Worm (Caenorhabditis elegans) whole organism, L2 larva: ENCODE results near the gene srh-19.

Source experiments
- C34F6.9 ChIP-seq: fragments of 150-350 bp; optimal IDR thresholded peaks from 2 replicates; lab custom pipeline; 2014; ENCODE audit warnings: missing biosample characterization, missing genetic modification characterization
- F13H6.1 ChIP-seq: sonication (generic microtip); optimal IDR thresholded peaks from 2 replicates; lab custom pipeline; 2016; ENCODE audit warnings: missing genetic modification characterization, missing compliant biosample characterization
- R02D3.7 ChIP-seq: fragments of 150-350 bp; optimal IDR thresholded peaks from 2 replicates; lab custom pipeline; 2014; ENCODE audit warnings: missing biosample characterization, missing genetic modification characterization
- Y55F3AM.14 ChIP-seq: fragments of 200-800 bp; sonication (Bioruptor generic); optimal IDR thresholded peaks from 2 replicates; lab custom pipeline; 2018; ENCODE audit warnings: mild to moderate bottlenecking, missing genetic modification characterization, missing compliant biosample characterization
- ZK546.5 ChIP-seq: sonication (generic microtip); optimal IDR thresholded peaks from 2 replicates; lab custom pipeline; 2017; ENCODE audit warnings: missing biosample characterization, missing genetic modification characterization
- alr-1 ChIP-seq: fragments of 150-350 bp; optimal IDR thresholded peaks from 2 replicates; lab custom pipeline; 2014; ENCODE audit warnings: missing biosample characterization, missing genetic modification characterization
- aly-2 ChIP-seq: fragments of 150-350 bp; optimal IDR thresholded peaks from 2 replicates; lab custom pipeline; 2014; ENCODE audit warnings: missing biosample characterization, missing genetic modification characterization
- ama-1 ChIP-seq: fragments of 150-350 bp; optimal IDR thresholded peaks from 2 replicates; lab custom pipeline; 2018; ENCODE audit warnings: inconsistent platforms
- blmp-1 ChIP-seq: sonication (generic microtip); optimal IDR thresholded peaks from 2 replicates; lab custom pipeline; 2017; ENCODE audit warnings: missing genetic modification characterization, mild to moderate bottlenecking, missing compliant biosample characterization, antibody characterized with exemption, moderate library complexity; ENCODE audit not compliant: insufficient read depth
- ceh-16 ChIP-seq: fragments of 150-350 bp; optimal IDR thresholded peaks from 2 replicates; lab custom pipeline; 2014; ENCODE audit warnings: missing biosample characterization, missing genetic modification characterization
- ceh-82 ChIP-seq: fragments of 150-350 bp; optimal IDR thresholded peaks from 2 replicates; lab custom pipeline; 2014; ENCODE audit warnings: missing biosample characterization, missing genetic modification characterization
- crh-2 ChIP-seq: sonication (generic microtip); optimal IDR thresholded peaks from 2 replicates; lab custom pipeline; 2017; ENCODE audit warnings: missing biosample characterization, missing genetic modification characterization
- dmd-4 ChIP-seq: sonication (generic microtip); optimal IDR thresholded peaks from 2 replicates; lab custom pipeline; 2017; ENCODE audit warnings: missing biosample characterization, missing genetic modification characterization
- egl-27 ChIP-seq: sonication (generic microtip); optimal IDR thresholded peaks from 3 replicates; lab custom pipeline; 2017; ENCODE audit warnings: missing biosample characterization, missing genetic modification reagents, missing genetic modification characterization
- elt-1 ChIP-seq: fragments of 150-350 bp; optimal IDR thresholded peaks from 2 replicates; lab custom pipeline; 2014; ENCODE audit warnings: missing biosample characterization, missing genetic modification characterization
- elt-3 ChIP-seq: sonication (generic microtip); optimal IDR thresholded peaks from 2 replicates; lab custom pipeline; 2017; ENCODE audit warnings: missing biosample characterization, missing genetic modification characterization
- fos-1 ChIP-seq: fragments of 150-350 bp; optimal IDR thresholded peaks from 2 replicates; lab custom pipeline; 2014; ENCODE audit warnings: missing biosample characterization, missing genetic modification characterization
- gmeb-1 ChIP-seq: fragments of 150-350 bp; optimal IDR thresholded peaks from 2 replicates; lab custom pipeline; 2014; ENCODE audit warnings: missing biosample characterization, missing genetic modification characterization
- lin-11 ChIP-seq: fragments of 150-350 bp; sonication (generic microtip); optimal IDR thresholded peaks from 2 replicates; lab custom pipeline; 2014; ENCODE audit warnings: missing biosample characterization, missing genetic modification characterization, inconsistent platforms, mixed read lengths
- lin-13 ChIP-seq: fragments of 150-350 bp; optimal IDR thresholded peaks from 2 replicates; lab custom pipeline; 2014; ENCODE audit warnings: missing biosample characterization, missing genetic modification reagents, missing genetic modification characterization
- lin-39 ChIP-seq: fragments of 150-350 bp; optimal IDR thresholded peaks from 2 replicates; lab custom pipeline; 2014; ENCODE audit warnings: missing biosample characterization, missing genetic modification reagents, missing genetic modification characterization
- lsy-2 ChIP-seq, 2 experiments: fragments of 150-350 bp in 1 of 2; sonication (generic microtip) in 1 of 2; optimal IDR thresholded peaks; 2 replicates each; lab custom pipeline; 2014 to 2017; ENCODE audit warnings: missing biosample characterization in 2 of 2, missing genetic modification characterization in 2 of 2
- mab-5 ChIP-seq: fragments of 150-350 bp; optimal IDR thresholded peaks from 2 replicates; lab custom pipeline; 2014; ENCODE audit warnings: missing biosample characterization, missing genetic modification characterization
- mbf-1 ChIP-seq: sonication (generic microtip); optimal IDR thresholded peaks from 2 replicates; lab custom pipeline; 2017; ENCODE audit warnings: missing biosample characterization, missing genetic modification characterization
- mdl-1 ChIP-seq, 2 experiments: fragments of 150-350 bp in 1 of 2; sonication (generic microtip) in 1 of 2; optimal IDR thresholded peaks; 2 replicates each; lab custom pipeline; 2017; ENCODE audit warnings: missing biosample characterization in 2 of 2, missing genetic modification characterization in 2 of 2
- nhr-10 ChIP-seq: sonication (generic microtip); optimal IDR thresholded peaks from 2 replicates; lab custom pipeline; 2017; ENCODE audit warnings: missing biosample characterization, missing genetic modification characterization
- nhr-11 ChIP-seq: fragments of 150-350 bp; optimal IDR thresholded peaks from 2 replicates; lab custom pipeline; 2014; ENCODE audit warnings: missing biosample characterization, missing genetic modification characterization
- nhr-12 ChIP-seq: fragments of 150-350 bp; optimal IDR thresholded peaks from 2 replicates; lab custom pipeline; 2014; ENCODE audit warnings: missing biosample characterization, missing genetic modification characterization
- nhr-129 ChIP-seq: fragments of 150-350 bp; optimal IDR thresholded peaks from 2 replicates; lab custom pipeline; 2014; ENCODE audit warnings: missing biosample characterization, missing genetic modification characterization
- nhr-21 ChIP-seq: fragments of 150-350 bp; optimal IDR thresholded peaks from 2 replicates; lab custom pipeline; 2014; ENCODE audit warnings: missing biosample characterization, missing genetic modification characterization
- nhr-23 ChIP-seq: fragments of 150-350 bp; optimal IDR thresholded peaks from 2 replicates; lab custom pipeline; 2014; ENCODE audit warnings: missing biosample characterization, missing genetic modification reagents, missing genetic modification characterization
- nhr-237 ChIP-seq: fragments of 150-350 bp; optimal IDR thresholded peaks from 2 replicates; lab custom pipeline; 2014; ENCODE audit warnings: missing biosample characterization, missing genetic modification characterization
- nhr-25 ChIP-seq: fragments of 150-350 bp; sonication (generic microtip); optimal IDR thresholded peaks from 3 replicates; lab custom pipeline; 2014; ENCODE audit warnings: missing biosample characterization, missing genetic modification characterization
- nhr-6 ChIP-seq: fragments of 150-350 bp; optimal IDR thresholded peaks from 2 replicates; lab custom pipeline; 2014; ENCODE audit warnings: missing biosample characterization, missing genetic modification characterization
- nhr-77 ChIP-seq: fragments of 150-350 bp; optimal IDR thresholded peaks from 2 replicates; lab custom pipeline; 2014; ENCODE audit warnings: missing biosample characterization, missing genetic modification characterization
- peb-1 ChIP-seq: fragments of 150-350 bp; optimal IDR thresholded peaks from 2 replicates; lab custom pipeline; 2014; ENCODE audit warnings: missing biosample characterization, missing genetic modification characterization
- sem-4 ChIP-seq: fragments of 150-350 bp; optimal IDR thresholded peaks from 2 replicates; lab custom pipeline; 2014; ENCODE audit warnings: missing biosample characterization, missing genetic modification reagents, missing genetic modification characterization
- skn-1 ChIP-seq: sonication (generic microtip); optimal IDR thresholded peaks from 2 replicates; lab custom pipeline; 2017; ENCODE audit warnings: missing biosample characterization, missing genetic modification characterization
- sma-3 ChIP-seq: sonication (generic microtip); optimal IDR thresholded peaks from 2 replicates; lab custom pipeline; 2016; ENCODE audit warnings: missing genetic modification reagents, missing genetic modification characterization, missing compliant biosample characterization
- sma-9 ChIP-seq, 2 experiments: fragments of 150-350 bp in 1 of 2; sonication (generic microtip) in 1 of 2; optimal IDR thresholded peaks; 2 replicates each; lab custom pipeline; 2014 to 2016; ENCODE audit warnings: missing genetic modification characterization in 2 of 2, mild to moderate bottlenecking in 1 of 2, missing biosample characterization in 1 of 2, missing compliant biosample characterization in 1 of 2, missing genetic modification reagents in 1 of 2, moderate library complexity in 1 of 2
- snpc-4 ChIP-seq: fragments of 150-350 bp; optimal IDR thresholded peaks from 2 replicates; lab custom pipeline; 2014; ENCODE audit warnings: missing biosample characterization, missing genetic modification characterization
- unc-39 ChIP-seq: fragments of 150-350 bp; optimal IDR thresholded peaks from 2 replicates; lab custom pipeline; 2014; ENCODE audit warnings: missing biosample characterization, missing genetic modification characterization
- unc-55 ChIP-seq: fragments of 150-350 bp; sonication (generic microtip); optimal IDR thresholded peaks from 3 replicates; lab custom pipeline; 2014; ENCODE audit warnings: missing biosample characterization, missing genetic modification reagents, missing genetic modification characterization
- unc-62 ChIP-seq: fragments of 150-350 bp; optimal IDR thresholded peaks from 2 replicates; lab custom pipeline; 2014; ENCODE audit warnings: missing biosample characterization, missing genetic modification reagents, missing genetic modification characterization
- zag-1 ChIP-seq: fragments of 150-350 bp; optimal IDR thresholded peaks from 2 replicates; lab custom pipeline; 2014; ENCODE audit warnings: missing biosample characterization, missing genetic modification characterization
- ztf-1 ChIP-seq: fragments of 200-800 bp; sonication (Bioruptor generic); conservative IDR thresholded peaks from 2 replicates; pipeline ENCODE4 v1.3.6; 2022; ENCODE audit warnings: missing genetic modification characterization, missing compliant biosample characterization
- ztf-11 ChIP-seq: sonication (generic microtip); optimal IDR thresholded peaks from 2 replicates; lab custom pipeline; 2017; ENCODE audit warnings: missing biosample characterization, missing genetic modification characterization
- ztf-4 ChIP-seq: fragments of 150-350 bp; optimal IDR thresholded peaks from 2 replicates; lab custom pipeline; 2014; ENCODE audit warnings: missing biosample characterization, missing genetic modification characterization

srh-19 gene

ce11 chrX:1454385-1454784 is 41.4 kb downstream of the srh-19 start:
- TF ChIP-seq F13H6.1 (tag; lab: Kevin White, UChicago) (peak; percentile 96), nhr-237 (tag; lab: Kevin White, UChicago) (no peak), ceh-82 (tag; lab: Kevin White, UChicago) (peak; percentile 85), mdl-1 (tag; optimal IDR thresholded peaks at IDR 0.05; lab: Kevin White, UChicago) (peak; percentile 75 to 82), nhr-10 (tag; lab: Kevin White, UChicago) (no peak), nhr-77 (peak; percentile 12), nhr-129 (peak; percentile 100), ZK546.5 (tag; lab: Kevin White, UChicago) (no peak), nhr-25 (tag; lab: Kevin White, UChicago) (peak; percentile 89), unc-62 (GFP tag; lab: Kevin White, UChicago) (peak; percentile 59), lsy-2 (tag; optimal IDR thresholded peaks at IDR 0.05; lab: Kevin White, UChicago) (peak; percentile 70 to 79), C34F6.9 (tag; lab: Kevin White, UChicago) (peak; percentile 83), skn-1 (tag; lab: Kevin White, UChicago) (peak; percentile 75), dmd-4 (tag; lab: Kevin White, UChicago) (no peak), lin-39 (tag; lab: Kevin White, UChicago) (no peak), elt-1 (tag; lab: Kevin White, UChicago) (no peak), crh-2 (tag; lab: Kevin White, UChicago) (peak; percentile 91), unc-55 (GFP tag; lab: Kevin White, UChicago) (peak; percentile 76), lin-13 (GFP tag; lab: Kevin White, UChicago) (peak; percentile 83), elt-3 (no peak), aly-2 (no peak), zag-1 (peak; percentile 82), egl-27 (tag; lab: Kevin White, UChicago) (peak; percentile 68), nhr-21 (peak; percentile 89), sma-9 (GFP tag; optimal IDR thresholded peaks at IDR 0.05; lab: Kevin White, UChicago) (peak; percentile 93), sma-9 (tag; optimal IDR thresholded peaks at IDR 0.05; lab: Kevin White, UChicago) (no peak), Y55F3AM.14 (GFP tag; lab: Kevin White, UChicago) (peak; percentile 68), sma-3 (GFP tag; lab: Kevin White, UChicago) (peak; percentile 94), ztf-11 (tag; lab: Kevin White, UChicago) (no peak), mbf-1 (tag; lab: Kevin White, UChicago) (no peak), peb-1 (tag; lab: Kevin White, UChicago) (no peak), ama-1 (no peak), fos-1 (peak; percentile 100), gmeb-1 (tag; lab: Kevin White, UChicago) (peak; percentile 67), R02D3.7 (no peak), snpc-4 (tag; lab: Kevin White, UChicago) (peak; percentile 22), nhr-6 (peak; percentile 80), alr-1 (tag; lab: Kevin White, UChicago) (no peak), sem-4 (peak; percentile 54), ztf-4 (peak; percentile 84), ztf-1 (GFP tag; lab: Robert Waterston, UW) (no peak), blmp-1 (tag; lab: Kevin White, UChicago) (peak; percentile 81), lin-11 (peak; percentile 79), unc-39 (peak; percentile 22), mab-5 (tag; lab: Kevin White, UChicago) (peak; percentile 61), nhr-11 (tag; lab: Kevin White, UChicago) (no peak), ceh-16 (tag; lab: Kevin White, UChicago) (peak; percentile 77), nhr-12 (tag; lab: Kevin White, UChicago) (no peak), nhr-23 (tag; lab: Kevin White, UChicago) (no peak)
- TF ChIP-seq, all 48 proteins: peak for 30
